Fruit fly (Drosophila melanogaster) whole organism, wandering third instar larva: Measurements from ENCODE around the gene CG6126.

ENCODE experiments used
- Abd-B ChIP-seq: fragments of >200 bp; optimal IDR thresholded peaks from 2 replicates; lab custom pipeline; 2017; ENCODE audit warnings: missing biosample characterization, missing genetic modification characterization
- CG32264 ChIP-seq: fragments of 200-800 bp; sonication (Bioruptor generic); optimal IDR thresholded peaks from 2 replicates; lab custom pipeline; 2016; ENCODE audit warnings: missing biosample characterization, missing genetic modification characterization
- CG9705 ChIP-seq: fragments of 200-800 bp; sonication (Bioruptor generic); optimal IDR thresholded peaks from 2 replicates; lab custom pipeline; 2018; ENCODE audit warnings: missing biosample characterization, mild to moderate bottlenecking, missing genetic modification characterization
- CrebA ChIP-seq: fragments of 200-800 bp; sonication (Bioruptor generic); optimal IDR thresholded peaks from 2 replicates; lab custom pipeline; 2016; ENCODE audit warnings: missing biosample characterization, mild to moderate bottlenecking, missing genetic modification characterization, borderline replicate concordance
- Dfd ChIP-seq: fragments of >200 bp; optimal IDR thresholded peaks from 2 replicates; lab custom pipeline; 2017; ENCODE audit warnings: missing biosample characterization, missing genetic modification characterization
- Dif ChIP-seq: fragments of 200-275, 200-300 bp; sonication (Bioruptor generic); optimal IDR thresholded peaks from 2 replicates; lab custom pipeline; 2018; ENCODE audit warnings: missing biosample characterization, missing genetic modification characterization; ENCODE audit not compliant: partially characterized antibody
- GATAd ChIP-seq: sonication (Bioruptor generic); optimal IDR thresholded peaks from 2 replicates; lab custom pipeline; 2016; ENCODE audit warnings: missing biosample characterization, missing genetic modification characterization
- HLH106 ChIP-seq: fragments of 200-800 bp; optimal IDR thresholded peaks from 3 replicates; lab custom pipeline; 2019; ENCODE audit warnings: missing biosample characterization, mild to moderate bottlenecking, missing genetic modification characterization, moderate library complexity
- Hnf4 ChIP-seq: fragments of 200-800 bp; sonication (Bioruptor generic); optimal IDR thresholded peaks from 2 replicates; lab custom pipeline; 2016; ENCODE audit warnings: missing biosample characterization, mild to moderate bottlenecking, missing genetic modification characterization
- Hr78 ChIP-seq: fragments of >200 bp; optimal IDR thresholded peaks from 2 replicates; lab custom pipeline; 2017; ENCODE audit warnings: missing biosample characterization, missing genetic modification characterization
- Hr83 ChIP-seq: fragments of 200-300 bp; sonication (Bioruptor generic); optimal IDR thresholded peaks from 2 replicates; lab custom pipeline; 2016; ENCODE audit warnings: missing biosample characterization, mild to moderate bottlenecking, missing genetic modification characterization, moderate library complexity; ENCODE audit not compliant: poor library complexity, severe bottlenecking
- Jra ChIP-seq: sonication (Bioruptor generic); optimal IDR thresholded peaks from 2 replicates; lab custom pipeline; 2016; ENCODE audit warnings: missing biosample characterization, missing genetic modification characterization
- Mio ChIP-seq: sonication (Bioruptor generic); optimal IDR thresholded peaks from 2 replicates; lab custom pipeline; 2016; ENCODE audit warnings: missing biosample characterization, missing genetic modification characterization
- Myc ChIP-seq: fragments of >200 bp; optimal IDR thresholded peaks from 2 replicates; lab custom pipeline; 2017
- N ChIP-seq: fragments of >200 bp; optimal IDR thresholded peaks from 2 replicates; lab custom pipeline; 2018; ENCODE audit warnings: missing biosample characterization, missing external identifiers, missing genetic modification characterization
- OdsH ChIP-seq: fragments of 200-800 bp; sonication (Bioruptor generic); optimal IDR thresholded peaks from 2 replicates; lab custom pipeline; 2016; ENCODE audit warnings: missing biosample characterization, mild to moderate bottlenecking, missing genetic modification characterization
- Rel ChIP-seq, 2 experiments: fragments of 200-800 bp; sonication (Bioruptor generic) in 1 of 2; optimal IDR thresholded peaks; 2 replicates in 1 of 2; 3 replicates in 1 of 2; lab custom pipeline; 2016 to 2019; ENCODE audit warnings: mild to moderate bottlenecking in 2 of 2, missing biosample characterization in 2 of 2, missing genetic modification characterization in 2 of 2, moderate library complexity in 1 of 2
- Sp1 ChIP-seq: fragments of 200-800 bp; sonication (Bioruptor generic); optimal IDR thresholded peaks from 3 replicates; lab custom pipeline; 2019; ENCODE audit warnings: missing biosample characterization, mild to moderate bottlenecking, missing genetic modification characterization, moderate library complexity
- Vsx2 ChIP-seq: fragments of 200-300, 225-300 bp; sonication (Bioruptor generic); optimal IDR thresholded peaks from 2 replicates; lab custom pipeline; 2018; ENCODE audit warnings: missing biosample characterization, missing genetic modification characterization; ENCODE audit not compliant: partially characterized antibody
- br ChIP-seq: fragments of 200-800 bp; sonication (Bioruptor generic); optimal IDR thresholded peaks from 2 replicates; lab custom pipeline; 2016; ENCODE audit warnings: missing biosample characterization, missing genetic modification characterization
- brk ChIP-seq: fragments of 200-800 bp; sonication (Bioruptor generic); optimal IDR thresholded peaks from 2 replicates; lab custom pipeline; 2016; ENCODE audit warnings: missing biosample characterization, mild to moderate bottlenecking, missing genetic modification characterization
- dl ChIP-seq, 2 experiments: fragments of 175-275, 200-275 bp in 1 of 2; fragments of 200-275 bp in 1 of 2; sonication (Bioruptor generic); optimal IDR thresholded peaks; lab custom pipeline; 2018; ENCODE audit warnings: mild to moderate bottlenecking in 2 of 2, missing biosample characterization in 2 of 2, missing genetic modification characterization in 2 of 2, moderate library complexity in 2 of 2; ENCODE audit not compliant: partially characterized antibody in 2 of 2, insufficient read depth in 1 of 2
- dmrt93B ChIP-seq: fragments of 200-800 bp; sonication (Bioruptor generic); optimal IDR thresholded peaks from 2 replicates; lab custom pipeline; 2018; ENCODE audit warnings: missing biosample characterization, mild to moderate bottlenecking, missing genetic modification characterization
- dsf ChIP-seq: sonication (Bioruptor generic); optimal IDR thresholded peaks from 2 replicates; lab custom pipeline; 2016; ENCODE audit warnings: missing biosample characterization, missing genetic modification characterization, borderline replicate concordance
- ey ChIP-seq: fragments of 200-800 bp; sonication (Bioruptor generic); optimal IDR thresholded peaks from 2 replicates; lab custom pipeline; 2016; ENCODE audit warnings: missing biosample characterization, missing genetic modification characterization
- foxo ChIP-seq, 2 experiments: fragments of 200-800 bp; sonication (Bioruptor generic); optimal IDR thresholded peaks; 2 replicates in 1 of 2; 3 replicates in 1 of 2; lab custom pipeline; 2016 to 2017; ENCODE audit warnings: missing biosample characterization in 2 of 2, missing genetic modification characterization in 2 of 2
- fru ChIP-seq: fragments of 200-800 bp; sonication (Bioruptor generic); optimal IDR thresholded peaks from 3 replicates; lab custom pipeline; 2016; ENCODE audit warnings: missing biosample characterization, mild to moderate bottlenecking, missing genetic modification characterization
- h ChIP-seq: fragments of 200-800 bp; sonication (Bioruptor generic); optimal IDR thresholded peaks from 3 replicates; lab custom pipeline; 2016; ENCODE audit warnings: missing biosample characterization, mild to moderate bottlenecking, missing genetic modification characterization
- jim ChIP-seq: fragments of 175-275, 200-325 bp; sonication (Bioruptor generic); optimal IDR thresholded peaks from 2 replicates; lab custom pipeline; 2016; ENCODE audit warnings: missing biosample characterization, mild to moderate bottlenecking, missing genetic modification characterization
- lola ChIP-seq: fragments of >200 bp; optimal IDR thresholded peaks from 2 replicates; lab custom pipeline; 2017; ENCODE audit warnings: missing biosample characterization, missing genetic modification characterization
- pan ChIP-seq: fragments of >200 bp; optimal IDR thresholded peaks from 2 replicates; lab custom pipeline; 2017
- psq ChIP-seq: fragments of 200-800 bp; sonication (Bioruptor generic); optimal IDR thresholded peaks from 3 replicates; lab custom pipeline; 2017; ENCODE audit warnings: missing biosample characterization, mild to moderate bottlenecking, missing genetic modification characterization, moderate library complexity
- rgr ChIP-seq: fragments of 200-800 bp; sonication (Bioruptor generic); optimal IDR thresholded peaks from 3 replicates; lab custom pipeline; 2016; ENCODE audit warnings: missing biosample characterization, mild to moderate bottlenecking, missing genetic modification characterization
- sage ChIP-seq: fragments of 200-800 bp; sonication (Bioruptor generic); optimal IDR thresholded peaks from 2 replicates; lab custom pipeline; 2016; ENCODE audit warnings: missing biosample characterization, mild to moderate bottlenecking, missing genetic modification characterization
- sv ChIP-seq: fragments of 200-800 bp; sonication (Bioruptor generic); optimal IDR thresholded peaks from 3 replicates; lab custom pipeline; 2016; ENCODE audit warnings: missing biosample characterization, missing genetic modification characterization
- tai ChIP-seq: sonication (Bioruptor generic); optimal IDR thresholded peaks from 2 replicates; lab custom pipeline; 2016; ENCODE audit warnings: missing biosample characterization, missing genetic modification characterization
- usp ChIP-seq: fragments of >200 bp; optimal IDR thresholded peaks from 2 replicates; lab custom pipeline; 2017; ENCODE audit warnings: missing biosample characterization, missing genetic modification characterization
- woc ChIP-seq: sonication (Bioruptor generic); optimal IDR thresholded peaks from 2 replicates; lab custom pipeline; 2016; ENCODE audit warnings: missing biosample characterization, mild to moderate bottlenecking, missing genetic modification characterization

Gene CG6126

DNA sequence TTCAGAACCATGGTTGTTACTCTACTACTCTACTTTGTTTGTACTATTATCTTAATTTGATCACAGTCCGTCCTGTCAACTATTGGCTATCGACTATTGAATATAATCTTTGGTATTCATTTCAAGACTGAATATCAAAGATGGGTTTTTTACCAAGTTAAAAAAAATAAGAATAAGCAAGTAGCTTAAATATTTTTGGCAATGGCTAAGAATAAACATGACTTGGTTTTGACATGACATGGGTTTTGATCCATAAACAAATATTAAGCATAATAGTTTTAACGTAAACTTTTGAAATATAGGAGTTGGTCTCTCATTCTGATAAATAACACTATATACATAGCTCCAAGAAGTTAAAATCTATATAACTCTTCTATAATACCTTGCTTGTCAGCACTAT, 38.9 kb upstream of the CG6126 start:
- TF ChIP-seq psq (GFP tag; lab: Kevin White, UChicago), result no peak
- TF ChIP-seq tai (GFP tag; lab: Kevin White, UChicago), result no peak
- no peak for TF ChIP-seq dmrt93B
- no peak for TF ChIP-seq CG9705 (GFP tag; lab: Kevin White, UChicago)

DNA sequence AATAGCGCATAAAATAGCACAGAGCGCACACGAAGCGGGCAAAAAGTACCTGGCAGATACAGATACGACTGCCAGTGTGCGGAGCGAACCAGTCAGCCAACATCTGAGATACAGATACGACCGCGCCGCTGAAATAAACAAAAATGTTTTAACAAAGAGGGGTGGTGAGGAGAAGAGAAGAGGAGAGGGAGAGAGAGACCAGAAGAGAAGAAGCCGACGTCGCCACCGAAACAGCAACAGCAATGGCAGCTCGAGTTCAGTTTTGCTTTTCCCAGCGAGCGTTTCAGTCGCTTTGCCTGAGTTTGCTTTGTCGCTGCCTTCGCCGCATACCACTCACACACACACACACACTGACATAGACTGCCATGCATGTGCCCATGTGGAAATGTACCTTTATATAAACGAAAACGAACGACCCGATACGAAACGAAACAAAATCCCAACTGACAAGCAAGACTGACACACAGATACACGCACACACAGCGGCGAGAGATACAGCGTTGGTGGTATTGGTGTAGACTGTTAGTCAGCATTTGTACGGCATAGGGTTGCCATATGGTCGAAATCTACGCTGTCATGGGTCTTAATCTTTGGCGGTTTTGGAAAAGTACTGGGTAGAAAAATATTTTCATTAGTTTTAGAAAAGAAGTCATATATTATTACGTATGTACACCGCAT, 38.4 kb upstream of the CG6126 start:
- peak; percentile 71 for TF ChIP-seq HLH106 (tag; lab: Kevin White, UChicago)
- TF ChIP-seq brk, result peak; percentile 60
- peak; percentile 13 for TF ChIP-seq Dfd (GFP tag; lab: Kevin White, UChicago)
- no peak for TF ChIP-seq dsf (GFP tag; lab: Kevin White, UChicago)
- TF ChIP-seq lola, result no peak
- TF ChIP-seq Vsx2 (GFP tag; lab: Kevin White, UChicago), result no peak
- TF ChIP-seq Abd-B (GFP tag; lab: Kevin White, UChicago), result no peak
- TF ChIP-seq CrebA (GFP tag; lab: Kevin White, UChicago), result peak; percentile 90
- TF ChIP-seq Hr83, result peak; percentile 93
- TF ChIP-seq woc (GFP tag; lab: Kevin White, UChicago), result peak; percentile 24
- peak; percentile 68 for TF ChIP-seq ey (GFP tag; lab: Kevin White, UChicago)
- TF ChIP-seq br (GFP tag; lab: Kevin White, UChicago), result peak; percentile 61
- TF ChIP-seq CG32264, result peak; percentile 2
- no peak for TF ChIP-seq Myc (lab: Kevin White, UChicago)
- TF ChIP-seq dl (GFP tag; optimal IDR thresholded peaks at IDR 0.05; lab: Kevin White, UChicago; ENCODE audit: insufficient read depth in 1 of 2, partially characterized antibody in 2 of 2), result peak; percentile 33 to 53
- peak; percentile 76 for TF ChIP-seq jim (GFP tag; lab: Kevin White, UChicago)
- TF ChIP-seq tai (GFP tag; lab: Kevin White, UChicago), result peak; percentile 66
- TF ChIP-seq usp (GFP tag; lab: Kevin White, UChicago), result no peak
- TF ChIP-seq CG9705 (GFP tag; lab: Kevin White, UChicago), result peak; percentile 35
- peak; percentile 29 for TF ChIP-seq Sp1
- TF ChIP-seq OdsH (GFP tag; lab: Kevin White, UChicago), result peak; percentile 20
- no peak for TF ChIP-seq pan
- TF ChIP-seq psq (GFP tag; lab: Kevin White, UChicago), result peak; percentile 96
- TF ChIP-seq N, result no peak
- peak; percentile 50 for TF ChIP-seq dmrt93B
- TF ChIP-seq sage, result peak; percentile 28
- TF ChIP-seq rgr (GFP tag; lab: Kevin White, UChicago), result peak; percentile 60
- TF ChIP-seq Jra (GFP tag; lab: Kevin White, UChicago), result peak; percentile 76
- TF ChIP-seq sv (GFP tag; lab: Kevin White, UChicago), result no peak
- TF ChIP-seq Hr78 (GFP tag; lab: Kevin White, UChicago), result no peak
- no peak for TF ChIP-seq GATAd
- no peak for TF ChIP-seq Rel (GFP tag; optimal IDR thresholded peaks at IDR 0.05; lab: Kevin White, UChicago)
- peak; percentile 93 for TF ChIP-seq Rel (tag; optimal IDR thresholded peaks at IDR 0.05; lab: Kevin White, UChicago)
- TF ChIP-seq Dif, result peak; percentile 86
- TF ChIP-seq fru (GFP tag; lab: Kevin White, UChicago), result peak; percentile 24
- TF ChIP-seq Hnf4, result peak; percentile 59
- TF ChIP-seq foxo (GFP tag; optimal IDR thresholded peaks at IDR 0.05; lab: Kevin White, UChicago), result peak; percentile 35 to 64
- TF ChIP-seq h (GFP tag; lab: Kevin White, UChicago), result peak; percentile 58
- TF ChIP-seq Mio (GFP tag; lab: Kevin White, UChicago), result no peak
